Worm (Caenorhabditis elegans) whole organism, late embryonic: Measurements from ENCODE around the gene C56C10.7.

Experiments
- F13H6.1 ChIP-seq: sonication (generic microtip); optimal IDR thresholded peaks from 2 replicates; lab custom pipeline; 2016; ENCODE audit warnings: missing genetic modification characterization, missing compliant biosample characterization
- ceh-2 ChIP-seq: sonication (generic microtip); optimal IDR thresholded peaks from 2 replicates; lab custom pipeline; 2016; ENCODE audit warnings: missing genotype, missing genetic modification characterization, missing compliant biosample characterization
- ceh-34 ChIP-seq: sonication (generic microtip); optimal IDR thresholded peaks from 2 replicates; lab custom pipeline; 2016; ENCODE audit warnings: mild to moderate bottlenecking, missing genetic modification characterization, missing compliant biosample characterization
- ceh-9 ChIP-seq: sonication (generic microtip); optimal IDR thresholded peaks from 2 replicates; lab custom pipeline; 2016; ENCODE audit warnings: mild to moderate bottlenecking, missing genetic modification characterization, inconsistent platforms, missing compliant biosample characterization
- elt-4 ChIP-seq: sonication (generic microtip); optimal IDR thresholded peaks from 2 replicates; lab custom pipeline; 2016; ENCODE audit warnings: missing genetic modification characterization, missing compliant biosample characterization
- ets-4 ChIP-seq: sonication (generic microtip); optimal IDR thresholded peaks from 2 replicates; lab custom pipeline; 2016; ENCODE audit warnings: missing genetic modification characterization, missing compliant biosample characterization
- hlh-30 ChIP-seq: sonication (generic microtip); optimal IDR thresholded peaks from 2 replicates; lab custom pipeline; 2017; ENCODE audit warnings: antibody characterized with exemption, missing genetic modification characterization, missing compliant biosample characterization; ENCODE audit not compliant: insufficient read depth
- lim-6 ChIP-seq: sonication (generic microtip); optimal IDR thresholded peaks from 2 replicates; lab custom pipeline; 2016; ENCODE audit warnings: missing genetic modification characterization, missing compliant biosample characterization
- lin-11 ChIP-seq: fragments of 200-800 bp; sonication (Bioruptor generic); optimal IDR thresholded peaks from 2 replicates; lab custom pipeline; 2018; ENCODE audit warnings: mild to moderate bottlenecking, missing genetic modification characterization, missing compliant biosample characterization
- madf-2 ChIP-seq: sonication (generic microtip); optimal IDR thresholded peaks from 2 replicates; lab custom pipeline; 2017; ENCODE audit warnings: missing genetic modification characterization, missing compliant biosample characterization
- nfya-1 ChIP-seq: sonication (generic microtip); optimal IDR thresholded peaks from 2 replicates; lab custom pipeline; 2017; ENCODE audit warnings: missing genetic modification characterization, mild to moderate bottlenecking, missing compliant biosample characterization, antibody characterized with exemption, moderate library complexity
- pha-4 ChIP-seq: fragments of 150-350 bp; optimal IDR thresholded peaks from 2 replicates; lab custom pipeline; 2018; ENCODE audit warnings: missing biosample characterization, missing genetic modification reagents, missing genetic modification characterization
- pqm-1 ChIP-seq: sonication (generic microtip); optimal IDR thresholded peaks from 2 replicates; lab custom pipeline; 2016; ENCODE audit warnings: missing genetic modification characterization, missing compliant biosample characterization
- rnt-1 ChIP-seq: sonication (generic microtip); optimal IDR thresholded peaks from 2 replicates; lab custom pipeline; 2016; ENCODE audit warnings: missing genetic modification characterization, missing compliant biosample characterization

DNA sequence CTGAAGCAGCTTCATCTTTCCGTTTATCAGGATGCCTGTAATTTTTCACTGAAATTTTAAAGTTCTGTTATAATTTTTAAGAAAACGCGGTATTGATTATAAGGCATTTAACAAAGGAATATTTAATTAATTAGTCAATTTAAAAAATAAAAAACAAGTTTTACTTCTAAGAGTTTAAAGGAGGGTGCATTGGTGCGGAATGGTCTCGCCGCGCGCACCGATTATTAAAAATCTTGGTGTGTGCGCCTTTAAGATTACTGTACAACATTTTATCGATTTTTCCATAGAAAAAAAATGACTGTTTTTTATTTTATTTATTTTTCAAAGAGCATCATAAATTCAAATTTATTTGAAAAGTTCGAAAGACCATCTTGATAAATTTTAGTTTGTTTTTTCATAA lies 10.1 kb upstream of the C56C10.7 start:
- TF ChIP-seq hlh-30 (tag; lab: Kevin White, UChicago) (no peak), madf-2 (tag; lab: Kevin White, UChicago) (no peak), lim-6 (tag; lab: Kevin White, UChicago) (no peak), ceh-9 (no peak), lin-11 (tag; lab: Kevin White, UChicago) (no peak), F13H6.1 (tag; lab: Kevin White, UChicago) (no peak), pqm-1 (tag; lab: Kevin White, UChicago) (no peak), elt-4 (no peak), ceh-34 (no peak), rnt-1 (tag; lab: Kevin White, UChicago) (no peak), pha-4 (no peak), ets-4 (no peak), ceh-2 (tag; lab: Kevin White, UChicago) (no peak), nfya-1 (tag; lab: Kevin White, UChicago) (no peak)
